Fruit fly (Drosophila melanogaster): Measurements from ENCODE around the gene CG2258.
A peak's percentile ranks its signal among the peaks of the same experiment; 100 is the strongest.

The CG2258 gene

dm6 chrX:8122834-8123233 lies 20.9 kb upstream of the CG2258 start:
- no peak for TF ChIP-seq noc (tag; optimal IDR thresholded peaks at IDR 0.05)

- no peak for TF ChIP-seq noc (tag; optimal IDR thresholded peaks at IDR 0.05)
Measured at dm6 chrX:8120939-8121338, 19.0 kb upstream of the CG2258 start, which contains the start of gene CG2260. Gene CG2260 (minus strand): TSS chrX:8121147.

dm6 chrX:8116813-8117212 lies 14.9 kb upstream of the CG2258 start, which contains the start of gene CG1575:
Gene CG1575 (plus strand): TSS chrX:8117012.
- no peak for TF ChIP-seq noc (tag; optimal IDR thresholded peaks at IDR 0.05)

dm6 chrX:8115717-8116311 lies 13.9 kb upstream of the CG2258 start, which contains the start of gene Gclc:
Gene Gclc (minus strand): TSS chrX:8116147.
- TF ChIP-seq noc (tag; optimal IDR thresholded peaks at IDR 0.05): peak; percentile 17

dm6 chrX:8115343-8115676 lies 13.4 kb upstream of the CG2258 start:
- TF ChIP-seq noc (tag; optimal IDR thresholded peaks at IDR 0.05): no peak

dm6 chrX:8114476-8115342 lies 12.8 kb upstream of the CG2258 start:
- TF ChIP-seq noc (tag; optimal IDR thresholded peaks at IDR 0.05): peak; percentile 77

- TF ChIP-seq noc (tag; optimal IDR thresholded peaks at IDR 0.05): peak; percentile 93
Measured at dm6 chrX:8113386-8114279, 11.7 kb upstream of the CG2258 start.

dm6 chrX:8112715-8113114 lies 10.8 kb upstream of the CG2258 start:
- peak; percentile 43 for TF ChIP-seq noc (tag; optimal IDR thresholded peaks at IDR 0.05)

- TF ChIP-seq noc (tag; optimal IDR thresholded peaks at IDR 0.05): no peak
Measured at dm6 chrX:8110984-8111383, 9.1 kb upstream of the CG2258 start.

dm6 chrX:8107936-8108335 lies 6.0 kb upstream of the CG2258 start:
- TF ChIP-seq noc (tag; optimal IDR thresholded peaks at IDR 0.05): no peak

dm6 chrX:8106281-8107050 lies 4.6 kb upstream of the CG2258 start:
- peak; percentile 34 for TF ChIP-seq noc (tag; optimal IDR thresholded peaks at IDR 0.05)

- TF ChIP-seq noc (tag; optimal IDR thresholded peaks at IDR 0.05): no peak
Measured at dm6 chrX:8100826-8101079, 1.1 kb downstream of the CG2258 start.

- peak; percentile 14 for TF ChIP-seq noc (tag; optimal IDR thresholded peaks at IDR 0.05)
Measured at dm6 chrX:8100026-8100825, 1.7 kb downstream of the CG2258 start.

- TF ChIP-seq noc (tag; optimal IDR thresholded peaks at IDR 0.05): no peak
Measured at dm6 chrX:8093722-8094177, 8.1 kb downstream of the CG2258 start, which contains the start of gene UbcE2H. Gene UbcE2H (minus strand): TSS chrX:8094064.

Data from whole organism, larva.